Fruit fly (Drosophila melanogaster): ENCODE data around the gene SelR.
A peak's percentile ranks its signal among the peaks of the same experiment; 100 is the strongest.

SelR gene

DNA sequence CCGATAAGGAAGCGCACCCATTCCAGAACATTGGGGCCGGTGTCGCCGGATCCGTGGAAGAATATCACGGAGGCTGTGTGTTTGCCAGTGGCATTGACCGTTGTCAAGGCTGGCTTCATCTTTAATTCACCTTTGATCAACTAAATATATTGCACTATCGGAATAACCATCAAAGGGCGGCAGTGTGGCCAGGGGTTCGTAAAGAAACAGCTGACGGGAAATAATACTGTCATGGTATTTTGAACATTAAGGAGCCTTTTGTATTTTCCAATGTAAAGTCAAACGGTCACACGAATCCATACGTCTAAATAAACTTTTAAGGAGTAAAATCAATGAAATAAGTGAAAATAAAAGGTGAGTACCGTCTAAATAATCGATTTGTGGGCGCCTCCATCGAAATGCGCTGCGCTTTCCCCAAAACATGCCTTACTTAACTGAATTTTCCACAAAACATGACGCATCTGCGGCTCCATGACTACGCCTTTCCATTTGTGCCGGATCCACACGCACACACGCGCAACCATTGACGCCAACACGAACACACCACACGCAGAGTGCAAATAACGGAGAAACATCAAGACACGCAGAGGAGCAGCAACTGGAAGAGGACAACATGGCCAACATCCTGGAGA lies 14.1 kb downstream of the SelR start, which contains the start of the genes CG6567 and CG4511:
CG6567 (minus strand) TSS at position 209 of the 632 bp plus-strand sequence.
CG4511 (plus strand) TSS at position 259 of the 632 bp plus-strand sequence.
- TF ChIP-seq Ets65A (GFP tag), result no peak
- peak; percentile 48; the same call in 1 of the 2 replicates for TF ChIP-seq amos (GFP tag; IDR thresholded peaks at IDR 0.05; ENCODE audit: partially characterized antibody)
- TF ChIP-seq CG15073 (GFP tag; optimal IDR thresholded peaks at IDR 0.05), result no peak
- TF ChIP-seq unpg (GFP tag; optimal IDR thresholded peaks at IDR 0.05), result no peak
- TF ChIP-seq Elba2 (GFP tag; optimal IDR thresholded peaks at IDR 0.05), result peak; percentile 77
- no peak for TF ChIP-seq Lim3 (GFP tag; IDR thresholded peaks at IDR 0.05)
- peak; percentile 35; the same call in 1 of the 3 replicates for TF ChIP-seq knrl (GFP tag; IDR thresholded peaks at IDR 0.05; ENCODE audit: partially characterized antibody)
- peak; percentile 44 for TF ChIP-seq CG15514 (GFP tag; optimal IDR thresholded peaks at IDR 0.05)
- peak; percentile 95 for TF ChIP-seq MBD-R2 (GFP tag; IDR thresholded peaks at IDR 0.05)
- no peak for TF ChIP-seq Meics (GFP tag; optimal IDR thresholded peaks at IDR 0.05)
- peak; percentile 55 for TF ChIP-seq CG1603 (tag; optimal IDR thresholded peaks at IDR 0.05)
- peak; percentile 38 for TF ChIP-seq CHES-1-like (GFP tag; optimal IDR thresholded peaks at IDR 0.05)
- TF ChIP-seq cg (GFP tag; optimal IDR thresholded peaks at IDR 0.05), result peak; percentile 81
- TF ChIP-seq gfzf (GFP tag; optimal IDR thresholded peaks at IDR 0.05), result peak; percentile 93
- peak in 1 of 2 experiments; percentile 24 for TF ChIP-seq Pdp1 (GFP tag; optimal IDR thresholded peaks at IDR 0.05)
- peak; percentile 11 for TF ChIP-seq CoRest (tag; optimal IDR thresholded peaks at IDR 0.05)
- TF ChIP-seq Doc3 (GFP tag; IDR thresholded peaks at IDR 0.05; ENCODE audit: partially characterized antibody), result no peak
- TF ChIP-seq CG2116 (GFP tag; optimal IDR thresholded peaks at IDR 0.05), result peak; percentile 7
- TF ChIP-seq Lpt (GFP tag; optimal IDR thresholded peaks at IDR 0.05), result no peak
- peak; percentile 55 for TF ChIP-seq CG12659 (GFP tag; optimal IDR thresholded peaks at IDR 0.05)
- peak; percentile 26 for TF ChIP-seq Dp (GFP tag; optimal IDR thresholded peaks at IDR 0.05)
- peak; percentile 72 for TF ChIP-seq CG4617 (GFP tag; optimal IDR thresholded peaks at IDR 0.05; ENCODE audit: borderline replicate concordance)
- peak; percentile 9 for TF ChIP-seq NC2β (GFP tag; optimal IDR thresholded peaks at IDR 0.05)
- no peak for TF ChIP-seq crc (GFP tag; optimal IDR thresholded peaks at IDR 0.05)
- TF ChIP-seq CG14710 (tag; optimal IDR thresholded peaks at IDR 0.05), result peak; percentile 31
- TF ChIP-seq disco-r (GFP tag; optimal IDR thresholded peaks at IDR 0.05), result no peak
- peak; percentile 36 for TF ChIP-seq Lhr (GFP tag; optimal IDR thresholded peaks at IDR 0.05)
- TF ChIP-seq Ravus (GFP tag; IDR thresholded peaks at IDR 0.05), result no peak
- no peak for TF ChIP-seq CG4730 (GFP tag; IDR thresholded peaks at IDR 0.05)
- peak; percentile 60 for TF ChIP-seq stwl (tag; optimal IDR thresholded peaks at IDR 0.05)
- peak; percentile 68 for TF ChIP-seq MESR4 (GFP tag; optimal IDR thresholded peaks at IDR 0.05)
- TF ChIP-seq grn (GFP tag; optimal IDR thresholded peaks at IDR 0.05), result peak; percentile 93
- no peak for TF ChIP-seq pan (optimal IDR thresholded peaks at IDR 0.05)
- TF ChIP-seq pan (GFP tag; optimal IDR thresholded peaks at IDR 0.05 in 1 of 2, IDR thresholded peaks at IDR 0.05 in 1 of 2), result no peak
- TF ChIP-seq ash1 (GFP tag; optimal IDR thresholded peaks at IDR 0.05), result no peak
- TF ChIP-seq zfh1 (GFP tag; IDR thresholded peaks at IDR 0.05), result no peak
- no peak for TF ChIP-seq slbo (GFP tag; IDR thresholded peaks at IDR 0.05)
- TF ChIP-seq org-1 (GFP tag; optimal IDR thresholded peaks at IDR 0.05), result no peak
- peak; percentile 84 for TF ChIP-seq tx (GFP tag; optimal IDR thresholded peaks at IDR 0.05)
- TF ChIP-seq trh (GFP tag; optimal IDR thresholded peaks at IDR 0.05), result no peak
- TF ChIP-seq CG6175 (GFP tag; IDR thresholded peaks at IDR 0.05), result 0 out of 3 replicates have a peak, but pooled peaks have one; percentile 16
- peak; percentile 57 for TF ChIP-seq trem (tag; optimal IDR thresholded peaks at IDR 0.05)
- TF ChIP-seq phol (tag; optimal IDR thresholded peaks at IDR 0.05), result peak; percentile 21
- TF ChIP-seq CG10267 (tag; optimal IDR thresholded peaks at IDR 0.05), result peak; percentile 8
- TF ChIP-seq CG34422 (GFP tag; IDR thresholded peaks at IDR 0.05), result peak; percentile 80; the same call in 1 of the 3 replicates
- no peak for TF ChIP-seq Dref (GFP tag; IDR thresholded peaks at IDR 0.05)
- peak; percentile 48 for TF ChIP-seq sug (tag; optimal IDR thresholded peaks at IDR 0.05)
- TF ChIP-seq CG13775 (GFP tag; optimal IDR thresholded peaks at IDR 0.05), result peak; percentile 4
- peak; percentile 50 for TF ChIP-seq CG17829 (tag; optimal IDR thresholded peaks at IDR 0.05)
- peak; percentile 79 for TF ChIP-seq sens (GFP tag)

Data from whole organism, embryonic.